Fruit fly (Drosophila melanogaster) whole organism, embryonic: ENCODE measurements around the gene piwi.

ENCODE experiments used
- Bgb ChIP-seq: fragments of 200-800 bp; sonication (Bioruptor generic); IDR thresholded peaks from 2 replicates; pipeline ENCODE4 v1.3.6; 2022; ENCODE audit warnings: missing biosample characterization, missing genetic modification characterization; ENCODE audit not compliant: partially characterized antibody
- CG10267 ChIP-seq: fragments of 200-800 bp; sonication (Bioruptor generic); optimal IDR thresholded peaks from 2 replicates; lab custom pipeline; 2018; ENCODE audit warnings: missing biosample characterization, mild to moderate bottlenecking, missing genetic modification characterization, moderate library complexity
- CG11093 ChIP-seq: fragments of 200-800 bp; sonication (Bioruptor generic); IDR thresholded peaks from 3 replicates; pipeline ENCODE4 v1.3.6; 2022; ENCODE audit warnings: missing biosample characterization, missing genetic modification characterization
- CG11398 ChIP-seq: fragments of 200-800 bp; sonication (Bioruptor generic); optimal IDR thresholded peaks from 2 replicates; lab custom pipeline; 2016; ENCODE audit warnings: missing biosample characterization, missing genetic modification characterization
- CG13123 ChIP-seq: fragments of 200-800 bp; sonication (Bioruptor generic); optimal IDR thresholded peaks from 2 replicates; lab custom pipeline; 2016; ENCODE audit warnings: missing biosample characterization, missing genetic modification characterization
- CG13624 ChIP-seq: fragments of 200-800 bp; sonication (Bioruptor generic); optimal IDR thresholded peaks from 2 replicates; lab custom pipeline; 2016; ENCODE audit warnings: missing biosample characterization, missing genetic modification characterization
- CG14860 ChIP-seq: fragments of 200-800 bp; sonication (Bioruptor generic); IDR thresholded peaks from 3 replicates; pipeline ENCODE4 v1.3.6; 2022; ENCODE audit warnings: missing biosample characterization, missing genetic modification characterization; ENCODE audit not compliant: partially characterized antibody
- CG16815 ChIP-seq: fragments of 200-800 bp; sonication (Bioruptor generic); optimal IDR thresholded peaks from 3 replicates; lab custom pipeline; 2017; ENCODE audit warnings: missing biosample characterization, mild to moderate bottlenecking, missing genetic modification characterization
- CG18764 ChIP-seq: fragments of 200-800 bp; sonication (Bioruptor generic); optimal IDR thresholded peaks from 3 replicates; lab custom pipeline; 2016; ENCODE audit warnings: missing biosample characterization, missing genetic modification characterization
- CG2116 ChIP-seq: fragments of 200-800 bp; sonication (Bioruptor generic); optimal IDR thresholded peaks from 3 replicates; lab custom pipeline; 2018; ENCODE audit warnings: missing biosample characterization, mild to moderate bottlenecking, missing genetic modification characterization
- CG2678 ChIP-seq: fragments of 200-800 bp; sonication (Bioruptor generic); optimal IDR thresholded peaks from 3 replicates; lab custom pipeline; 2019; ENCODE audit warnings: missing biosample characterization, mild to moderate bottlenecking, missing genetic modification characterization, moderate library complexity
- CG30020 ChIP-seq: fragments of 200-800 bp; optimal IDR thresholded peaks from 2 replicates; lab custom pipeline; 2019; ENCODE audit warnings: missing biosample characterization, mild to moderate bottlenecking, missing genetic modification characterization, moderate library complexity
- CG42726 ChIP-seq: fragments of 200-800 bp; sonication (Bioruptor generic); IDR thresholded peaks from 2 replicates; pipeline ENCODE4 v1.3.6; 2022; ENCODE audit warnings: missing biosample characterization, missing genetic modification characterization; ENCODE audit not compliant: partially characterized antibody
- CG4617 ChIP-seq: fragments of 200-800 bp; sonication (Bioruptor generic); optimal IDR thresholded peaks from 3 replicates; lab custom pipeline; 2016; ENCODE audit warnings: missing biosample characterization, missing genetic modification characterization, borderline replicate concordance
- CG8290 ChIP-seq, 3 experiments: fragments of 200-800 bp; sonication (Bioruptor generic); optimal IDR thresholded peaks; 2 replicates each; lab custom pipeline; 2016 to 2019; ENCODE audit warnings: missing biosample characterization in 3 of 3, missing genetic modification characterization in 3 of 3, mild to moderate bottlenecking in 2 of 3, moderate library complexity in 1 of 3
- CG8359 ChIP-seq: fragments of 200-800 bp; sonication (Bioruptor generic); optimal IDR thresholded peaks from 2 replicates; lab custom pipeline; 2017; ENCODE audit warnings: missing biosample characterization, mild to moderate bottlenecking, missing genetic modification characterization, borderline replicate concordance
- CG8765 ChIP-seq: fragments of 200-800 bp; sonication (Bioruptor generic); IDR thresholded peaks from 2 replicates; pipeline ENCODE4 v1.3.6; 2022; ENCODE audit warnings: missing biosample characterization, missing genetic modification characterization
- CG9437 ChIP-seq: fragments of 200-800 bp; sonication (Bioruptor generic); optimal IDR thresholded peaks from 2 replicates; lab custom pipeline; 2018; ENCODE audit warnings: missing biosample characterization, mild to moderate bottlenecking, missing genetic modification characterization
- CG9797 ChIP-seq: fragments of 200-800 bp; sonication (Bioruptor generic); optimal IDR thresholded peaks from 3 replicates; lab custom pipeline; 2018; ENCODE audit warnings: missing biosample characterization, mild to moderate bottlenecking, missing genetic modification characterization
- CrebB ChIP-seq: fragments of 200-800 bp; sonication (Bioruptor generic); optimal IDR thresholded peaks from 3 replicates; lab custom pipeline; 2018; ENCODE audit warnings: missing biosample characterization, mild to moderate bottlenecking, missing genetic modification characterization
- Doc3 ChIP-seq: fragments of 200-800 bp; sonication (Bioruptor generic); IDR thresholded peaks from 3 replicates; pipeline ENCODE4 v1.3.6; 2022; ENCODE audit warnings: missing biosample characterization, missing genetic modification characterization; ENCODE audit not compliant: partially characterized antibody
- Dp ChIP-seq: fragments of 200-800 bp; sonication (Bioruptor generic); optimal IDR thresholded peaks from 2 replicates; lab custom pipeline; 2018; ENCODE audit warnings: missing biosample characterization, mild to moderate bottlenecking, missing genetic modification characterization, moderate library complexity
- Dref ChIP-seq: fragments of 200-800 bp; sonication (Bioruptor generic); IDR thresholded peaks from 2 replicates; pipeline ENCODE4 v1.3.6; 2022; ENCODE audit warnings: missing biosample characterization, missing genetic modification characterization
- E2f2 ChIP-seq: fragments of 200-800 bp; sonication (Bioruptor generic); IDR thresholded peaks from 2 replicates; pipeline ENCODE4 v1.3.6; 2022; ENCODE audit warnings: missing biosample characterization, missing genetic modification characterization
- Gug ChIP-seq: fragments of 200-800 bp; sonication (Bioruptor generic); IDR thresholded peaks from 4 replicates; pipeline ENCODE4 v1.3.6; 2022; ENCODE audit warnings: missing biosample characterization, missing genetic modification characterization
- HLH54F ChIP-seq: fragments of 200-800 bp; sonication (Bioruptor generic); optimal IDR thresholded peaks from 3 replicates; lab custom pipeline; 2016; ENCODE audit warnings: missing biosample characterization, missing genetic modification characterization
- Hsf ChIP-seq: fragments of 200-800 bp; sonication (Bioruptor generic); optimal IDR thresholded peaks from 3 replicates; lab custom pipeline; 2016; ENCODE audit warnings: missing biosample characterization, missing genetic modification characterization
- Kr ChIP-seq: fragments of 200-800 bp; sonication (Bioruptor generic); optimal IDR thresholded peaks from 2 replicates; lab custom pipeline; 2017; ENCODE audit warnings: missing biosample characterization, mild to moderate bottlenecking, missing genetic modification characterization
- Mrtf ChIP-seq: fragments of 200-800 bp; sonication (Bioruptor generic); IDR thresholded peaks from 3 replicates; pipeline ENCODE4 v1.3.6; 2022; ENCODE audit warnings: missing biosample characterization, missing genetic modification characterization
- Myb ChIP-seq: fragments of 200-800 bp; sonication (Bioruptor generic); optimal IDR thresholded peaks from 2 replicates; lab custom pipeline; 2016; ENCODE audit warnings: missing biosample characterization, missing genetic modification characterization
- NC2β ChIP-seq: fragments of 200-800 bp; sonication (Bioruptor generic); optimal IDR thresholded peaks from 2 replicates; lab custom pipeline; 2016; ENCODE audit warnings: missing biosample characterization, missing genetic modification characterization
- PHDP ChIP-seq: fragments of 200-800 bp; sonication (Bioruptor generic); optimal IDR thresholded peaks from 3 replicates; lab custom pipeline; 2018; ENCODE audit warnings: missing biosample characterization, mild to moderate bottlenecking, missing genetic modification characterization, moderate library complexity
- YL-1 ChIP-seq: fragments of 200-800 bp; sonication (Bioruptor generic); optimal IDR thresholded peaks from 3 replicates; lab custom pipeline; 2017; ENCODE audit warnings: missing biosample characterization, mild to moderate bottlenecking, missing genetic modification characterization
- abd-A ChIP-seq: fragments of 200-800 bp; sonication (Bioruptor generic); optimal IDR thresholded peaks from 3 replicates; lab custom pipeline; 2019; ENCODE audit warnings: missing biosample characterization, mild to moderate bottlenecking, missing genetic modification characterization, moderate library complexity
- dm ChIP-seq: fragments of 200-800 bp; sonication (Bioruptor generic); optimal IDR thresholded peaks from 3 replicates; lab custom pipeline; 2016; ENCODE audit warnings: missing biosample characterization, missing genetic modification characterization
- dpn ChIP-seq, 2 experiments: fragments of 200-800 bp; sonication (Bioruptor generic); optimal IDR thresholded peaks; 3 replicates each; lab custom pipeline; 2016; ENCODE audit warnings: missing biosample characterization in 2 of 2, missing genetic modification characterization in 2 of 2
- ftz-f1 ChIP-seq: fragments of 200-800 bp; sonication (Bioruptor generic); optimal IDR thresholded peaks from 2 replicates; lab custom pipeline; 2016; ENCODE audit warnings: missing biosample characterization, missing genetic modification characterization
- gce ChIP-seq: fragments of 200-800 bp; sonication (Bioruptor generic); IDR thresholded peaks from 3 replicates; pipeline ENCODE4 v1.3.6; 2022; ENCODE audit warnings: missing biosample characterization, missing genetic modification characterization
- gfzf ChIP-seq: fragments of 200-800 bp; sonication (Bioruptor generic); optimal IDR thresholded peaks from 2 replicates; lab custom pipeline; 2016; ENCODE audit warnings: missing biosample characterization, mild to moderate bottlenecking, missing genetic modification characterization, moderate library complexity
- hbn ChIP-seq: fragments of 200-800 bp; sonication (Bioruptor generic); IDR thresholded peaks from 2 replicates; pipeline ENCODE4 v1.3.6; 2022; ENCODE audit warnings: missing biosample characterization, missing genetic modification characterization; ENCODE audit not compliant: partially characterized antibody
- inv ChIP-seq: fragments of 200-800 bp; sonication (Bioruptor generic); IDR thresholded peaks from 2 replicates; pipeline ENCODE4 v1.3.6; 2022; ENCODE audit warnings: missing biosample characterization, missing genetic modification characterization; ENCODE audit not compliant: partially characterized antibody
- knrl ChIP-seq: fragments of 200-800 bp; sonication (Bioruptor generic); IDR thresholded peaks from 3 replicates; pipeline ENCODE4 v1.3.6; 2022; ENCODE audit warnings: missing biosample characterization, missing genetic modification characterization; ENCODE audit not compliant: partially characterized antibody
- mld ChIP-seq: fragments of 200-800 bp; sonication (Bioruptor generic); IDR thresholded peaks from 3 replicates; pipeline ENCODE4 v1.3.6; 2022; ENCODE audit warnings: missing biosample characterization, missing genetic modification characterization; ENCODE audit not compliant: partially characterized antibody
- nerfin-2 ChIP-seq: fragments of 200-800 bp; sonication (Bioruptor generic); IDR thresholded peaks from 2 replicates; pipeline ENCODE4 v1.3.6; 2022; ENCODE audit warnings: missing biosample characterization, missing genetic modification characterization; ENCODE audit not compliant: partially characterized antibody
- nmo ChIP-seq: fragments of 200-800 bp; sonication (Bioruptor generic); optimal IDR thresholded peaks from 2 replicates; lab custom pipeline; 2018; ENCODE audit warnings: missing biosample characterization, mild to moderate bottlenecking, missing genetic modification characterization, moderate library complexity
- schlank ChIP-seq: fragments of 200-800 bp; sonication (Bioruptor generic); optimal IDR thresholded peaks from 2 replicates; lab custom pipeline; 2018; ENCODE audit warnings: missing biosample characterization, mild to moderate bottlenecking, missing genetic modification characterization
- stwl ChIP-seq: fragments of 200-800 bp; sonication (Bioruptor generic); optimal IDR thresholded peaks from 3 replicates; lab custom pipeline; 2018; ENCODE audit warnings: missing biosample characterization, mild to moderate bottlenecking, missing genetic modification characterization, moderate library complexity
- trh ChIP-seq: fragments of 200-800 bp; sonication (Bioruptor generic); optimal IDR thresholded peaks from 2 replicates; lab custom pipeline; 2016; ENCODE audit warnings: missing biosample characterization, missing genetic modification characterization
- wek ChIP-seq: fragments of 200-800 bp; sonication (Bioruptor generic); optimal IDR thresholded peaks from 3 replicates; lab custom pipeline; 2018; ENCODE audit warnings: missing biosample characterization, mild to moderate bottlenecking, missing genetic modification characterization, moderate library complexity

The piwi gene

dm6 chr2L:10989162-10989561 lies 1.9 kb upstream of the piwi start, which contains the start of gene TTLL4A (continued):
- TF ChIP-seq Kr (GFP tag; lab: Kevin White, UChicago) (no peak), CG10267 (peak; percentile 63), hbn (peak; percentile 98), schlank (tag; lab: Kevin White, UChicago) (no peak), gfzf (GFP tag; lab: Kevin White, UChicago) (peak; percentile 54), NC2β (GFP tag; lab: Kevin White, UChicago) (no peak), HLH54F (peak; percentile 22), Gug (GFP tag; lab: Robert Waterston, UW) (peak; percentile 52; the same call in 2 of the 4 replicates), CG13624 (peak; percentile 58), CG11093 (GFP tag; lab: Robert Waterston, UW) (no peak), trh (GFP tag; lab: Kevin White, UChicago) (no peak), CG18764 (GFP tag; lab: Kevin White, UChicago) (peak; percentile 14), CG13123 (GFP tag; lab: Kevin White, UChicago) (no peak), knrl (GFP tag; lab: Robert Waterston, UW) (peak; percentile 98), CG2116 (peak; percentile 71), Bgb (GFP tag; lab: Robert Waterston, UW) (peak; percentile 99), CG14860 (GFP tag; lab: Robert Waterston, UW) (peak; percentile 96), abd-A (tag; lab: Kevin White, UChicago) (no peak), CrebB (tag; lab: Kevin White, UChicago) (peak; percentile 21), Hsf (GFP tag; lab: Kevin White, UChicago) (peak; percentile 21), CG8359 (GFP tag; lab: Kevin White, UChicago) (no peak), YL-1 (GFP tag; lab: Kevin White, UChicago) (peak; percentile 87), CG16815 (no peak), CG9437 (GFP tag; lab: Kevin White, UChicago) (peak; percentile 85), Mrtf (GFP tag; lab: Robert Waterston, UW) (no peak), Dref (GFP tag; lab: Robert Waterston, UW) (peak; percentile 62), CG30020 (tag; lab: Kevin White, UChicago) (peak; percentile 73), gce (no peak), Dp (peak; percentile 50), Myb (GFP tag; lab: Kevin White, UChicago) (peak; percentile 85), CG8290 (GFP tag; optimal IDR thresholded peaks at IDR 0.05; lab: Kevin White, UChicago) (peak; percentile 27), CG8290 (tag; optimal IDR thresholded peaks at IDR 0.05; lab: Kevin White, UChicago) (no peak), dpn (GFP tag; optimal IDR thresholded peaks at IDR 0.05; lab: Kevin White, UChicago) (peak in 1 of 2 experiments; percentile 36), mld (GFP tag; lab: Robert Waterston, UW) (peak; percentile 99), inv (GFP tag; lab: Robert Waterston, UW) (peak; percentile 96), CG4617 (GFP tag; lab: Kevin White, UChicago) (peak; percentile 79), E2f2 (GFP tag; lab: Robert Waterston, UW) (peak; percentile 67), stwl (tag; lab: Kevin White, UChicago) (peak; percentile 62), CG11398 (GFP tag; lab: Kevin White, UChicago) (no peak), Doc3 (GFP tag; lab: Robert Waterston, UW) (peak; percentile 97), nerfin-2 (peak; percentile 96), dm (GFP tag; lab: Kevin White, UChicago) (peak; percentile 93), CG8765 (GFP tag; lab: Robert Waterston, UW) (no peak), PHDP (tag; lab: Kevin White, UChicago) (no peak), ftz-f1 (GFP tag; lab: Kevin White, UChicago) (peak; percentile 76), CG2678 (tag; lab: Kevin White, UChicago) (no peak), CG42726 (GFP tag; lab: Robert Waterston, UW) (peak; percentile 99), CG9797 (GFP tag; lab: Kevin White, UChicago) (peak; percentile 52), wek (no peak), nmo (GFP tag; lab: Kevin White, UChicago) (no peak)
